Fruit fly (Drosophila melanogaster): ENCODE results near the gene CG10466.

The CG10466 gene

dm6 chr2L:19799940-19800339, 8.0 kb downstream of the CG10466 start (continued):
- TF ChIP-seq CG3163 (GFP tag; optimal IDR thresholded peaks at IDR 0.05) (no peak), ken (GFP tag; IDR thresholded peaks at IDR 0.05) (no peak), Hr51 (GFP tag; optimal IDR thresholded peaks at IDR 0.05) (peak in 1 of 2 experiments; percentile 32), bsh (GFP tag; optimal IDR thresholded peaks at IDR 0.05) (peak in 1 of 2 experiments; percentile 63), Nf-YB (GFP tag; optimal IDR thresholded peaks at IDR 0.05) (no peak), ato (GFP tag; IDR thresholded peaks at IDR 0.05; ENCODE audit: partially characterized antibody) (no peak), CG11695 (GFP tag; IDR thresholded peaks at IDR 0.05) (0 out of 3 replicates have a peak, but pooled peaks have one; percentile 10), pb (GFP tag; optimal IDR thresholded peaks at IDR 0.05) (no peak), CG12391 (tag; optimal IDR thresholded peaks at IDR 0.05) (peak; percentile 29), Dek (tag; optimal IDR thresholded peaks at IDR 0.05) (peak; percentile 15), Dip3 (GFP tag; optimal IDR thresholded peaks at IDR 0.05) (no peak), sr (GFP tag; IDR thresholded peaks at IDR 0.05) (no peak), CG1603 (tag; optimal IDR thresholded peaks at IDR 0.05) (peak; percentile 48), p53 (GFP tag; optimal IDR thresholded peaks at IDR 0.05) (no peak), lola (GFP tag; optimal IDR thresholded peaks at IDR 0.05) (peak in 1 of 3 experiments; percentile 32), CG17186 (GFP tag; optimal IDR thresholded peaks at IDR 0.05) (no peak), H15 (GFP tag; IDR thresholded peaks at IDR 0.05) (no peak), CG13296 (GFP tag; optimal IDR thresholded peaks at IDR 0.05) (no peak), CG15514 (GFP tag; optimal IDR thresholded peaks at IDR 0.05) (no peak), sd (tag; optimal IDR thresholded peaks at IDR 0.05) (no peak), wek (GFP tag; optimal IDR thresholded peaks at IDR 0.05) (no peak), dpn (GFP tag; optimal IDR thresholded peaks at IDR 0.05) (no peak), E2f2 (GFP tag; IDR thresholded peaks at IDR 0.05) (no peak), pan (optimal IDR thresholded peaks at IDR 0.05) (no peak), pan (GFP tag; optimal IDR thresholded peaks at IDR 0.05 in 1 of 2, IDR thresholded peaks at IDR 0.05 in 1 of 2) (no peak), CG7839 (tag; optimal IDR thresholded peaks at IDR 0.05) (peak; percentile 54), CG6254 (GFP tag; optimal IDR thresholded peaks at IDR 0.05) (no peak), Sox100B (GFP tag; optimal IDR thresholded peaks at IDR 0.05) (no peak), Fer2 (tag; optimal IDR thresholded peaks at IDR 0.05) (no peak), Kr (GFP tag; optimal IDR thresholded peaks at IDR 0.05) (no peak), CG2116 (GFP tag; optimal IDR thresholded peaks at IDR 0.05) (no peak), CG12104 (GFP tag; optimal IDR thresholded peaks at IDR 0.05) (no peak), en (GFP tag; optimal IDR thresholded peaks at IDR 0.05) (no peak), Elba2 (GFP tag; optimal IDR thresholded peaks at IDR 0.05) (no peak), BtbVII (GFP tag; optimal IDR thresholded peaks at IDR 0.05) (no peak), CG7357 (GFP tag; IDR thresholded peaks at IDR 0.05) (no peak), CG3847 (GFP tag; IDR thresholded peaks at IDR 0.05) (no peak; the same call in 1 of the 2 replicates), CG7928 (GFP tag; optimal IDR thresholded peaks at IDR 0.05) (no peak), Dip2 (GFP tag; IDR thresholded peaks at IDR 0.05) (no peak), fd64A (GFP tag; optimal IDR thresholded peaks at IDR 0.05) (no peak), Deaf1 (tag; optimal IDR thresholded peaks at IDR 0.05) (no peak), CG3995 (GFP tag; optimal IDR thresholded peaks at IDR 0.05) (no peak), twi (tag; optimal IDR thresholded peaks at IDR 0.05) (no peak), Myb (GFP tag; optimal IDR thresholded peaks at IDR 0.05) (no peak), CG11456 (GFP tag; IDR thresholded peaks at IDR 0.05) (no peak), CG9876 (GFP tag; optimal IDR thresholded peaks at IDR 0.05) (no peak), CG34224 (GFP tag; IDR thresholded peaks at IDR 0.05; ENCODE audit: partially characterized antibody) (no peak), CG12744 (GFP tag; optimal IDR thresholded peaks at IDR 0.05) (no peak), Neu2 (GFP tag; optimal IDR thresholded peaks at IDR 0.05; ENCODE audit: borderline replicate concordance) (no peak), CG9437 (GFP tag; optimal IDR thresholded peaks at IDR 0.05) (no peak), CG13424 (tag; optimal IDR thresholded peaks at IDR 0.05) (peak; percentile 47)
